Worm (Caenorhabditis elegans) whole organism, L2 larva: Measurements from ENCODE around the gene T23G4.127.
A peak's percentile ranks its signal among the peaks of the same experiment; 100 is the strongest.

Experiments
- C34F6.9 ChIP-seq: fragments of 150-350 bp; optimal IDR thresholded peaks from 2 replicates; lab custom pipeline; 2014; ENCODE audit warnings: missing biosample characterization, missing genetic modification characterization
- F13H6.1 ChIP-seq: sonication (generic microtip); optimal IDR thresholded peaks from 2 replicates; lab custom pipeline; 2016; ENCODE audit warnings: missing genetic modification characterization, missing compliant biosample characterization
- R02D3.7 ChIP-seq: fragments of 150-350 bp; optimal IDR thresholded peaks from 2 replicates; lab custom pipeline; 2014; ENCODE audit warnings: missing biosample characterization, missing genetic modification characterization
- Y55F3AM.14 ChIP-seq: fragments of 200-800 bp; sonication (Bioruptor generic); optimal IDR thresholded peaks from 2 replicates; lab custom pipeline; 2018; ENCODE audit warnings: mild to moderate bottlenecking, missing genetic modification characterization, missing compliant biosample characterization
- alr-1 ChIP-seq: fragments of 150-350 bp; optimal IDR thresholded peaks from 2 replicates; lab custom pipeline; 2014; ENCODE audit warnings: missing biosample characterization, missing genetic modification characterization
- aly-2 ChIP-seq: fragments of 150-350 bp; optimal IDR thresholded peaks from 2 replicates; lab custom pipeline; 2014; ENCODE audit warnings: missing biosample characterization, missing genetic modification characterization
- ama-1 ChIP-seq: fragments of 150-350 bp; optimal IDR thresholded peaks from 2 replicates; lab custom pipeline; 2018; ENCODE audit warnings: inconsistent platforms
- ceh-16 ChIP-seq: fragments of 150-350 bp; optimal IDR thresholded peaks from 2 replicates; lab custom pipeline; 2014; ENCODE audit warnings: missing biosample characterization, missing genetic modification characterization
- ceh-82 ChIP-seq: fragments of 150-350 bp; optimal IDR thresholded peaks from 2 replicates; lab custom pipeline; 2014; ENCODE audit warnings: missing biosample characterization, missing genetic modification characterization
- crh-2 ChIP-seq: sonication (generic microtip); optimal IDR thresholded peaks from 2 replicates; lab custom pipeline; 2017; ENCODE audit warnings: missing biosample characterization, missing genetic modification characterization
- egl-27 ChIP-seq: sonication (generic microtip); optimal IDR thresholded peaks from 3 replicates; lab custom pipeline; 2017; ENCODE audit warnings: missing biosample characterization, missing genetic modification reagents, missing genetic modification characterization
- elt-1 ChIP-seq: fragments of 150-350 bp; optimal IDR thresholded peaks from 2 replicates; lab custom pipeline; 2014; ENCODE audit warnings: missing biosample characterization, missing genetic modification characterization
- fos-1 ChIP-seq: fragments of 150-350 bp; optimal IDR thresholded peaks from 2 replicates; lab custom pipeline; 2014; ENCODE audit warnings: missing biosample characterization, missing genetic modification characterization
- gmeb-1 ChIP-seq: fragments of 150-350 bp; optimal IDR thresholded peaks from 2 replicates; lab custom pipeline; 2014; ENCODE audit warnings: missing biosample characterization, missing genetic modification characterization
- lin-11 ChIP-seq: fragments of 150-350 bp; sonication (generic microtip); optimal IDR thresholded peaks from 2 replicates; lab custom pipeline; 2014; ENCODE audit warnings: missing biosample characterization, missing genetic modification characterization, inconsistent platforms, mixed read lengths
- lin-13 ChIP-seq: fragments of 150-350 bp; optimal IDR thresholded peaks from 2 replicates; lab custom pipeline; 2014; ENCODE audit warnings: missing biosample characterization, missing genetic modification reagents, missing genetic modification characterization
- lsy-2 ChIP-seq, 2 experiments: fragments of 150-350 bp in 1 of 2; sonication (generic microtip) in 1 of 2; optimal IDR thresholded peaks; 2 replicates each; lab custom pipeline; 2014 to 2017; ENCODE audit warnings: missing biosample characterization in 2 of 2, missing genetic modification characterization in 2 of 2
- mab-5 ChIP-seq: fragments of 150-350 bp; optimal IDR thresholded peaks from 2 replicates; lab custom pipeline; 2014; ENCODE audit warnings: missing biosample characterization, missing genetic modification characterization
- nhr-10 ChIP-seq: sonication (generic microtip); optimal IDR thresholded peaks from 2 replicates; lab custom pipeline; 2017; ENCODE audit warnings: missing biosample characterization, missing genetic modification characterization
- nhr-12 ChIP-seq: fragments of 150-350 bp; optimal IDR thresholded peaks from 2 replicates; lab custom pipeline; 2014; ENCODE audit warnings: missing biosample characterization, missing genetic modification characterization
- nhr-129 ChIP-seq: fragments of 150-350 bp; optimal IDR thresholded peaks from 2 replicates; lab custom pipeline; 2014; ENCODE audit warnings: missing biosample characterization, missing genetic modification characterization
- nhr-21 ChIP-seq: fragments of 150-350 bp; optimal IDR thresholded peaks from 2 replicates; lab custom pipeline; 2014; ENCODE audit warnings: missing biosample characterization, missing genetic modification characterization
- nhr-23 ChIP-seq: fragments of 150-350 bp; optimal IDR thresholded peaks from 2 replicates; lab custom pipeline; 2014; ENCODE audit warnings: missing biosample characterization, missing genetic modification reagents, missing genetic modification characterization
- nhr-237 ChIP-seq: fragments of 150-350 bp; optimal IDR thresholded peaks from 2 replicates; lab custom pipeline; 2014; ENCODE audit warnings: missing biosample characterization, missing genetic modification characterization
- nhr-25 ChIP-seq: fragments of 150-350 bp; sonication (generic microtip); optimal IDR thresholded peaks from 3 replicates; lab custom pipeline; 2014; ENCODE audit warnings: missing biosample characterization, missing genetic modification characterization
- nhr-6 ChIP-seq: fragments of 150-350 bp; optimal IDR thresholded peaks from 2 replicates; lab custom pipeline; 2014; ENCODE audit warnings: missing biosample characterization, missing genetic modification characterization
- peb-1 ChIP-seq: fragments of 150-350 bp; optimal IDR thresholded peaks from 2 replicates; lab custom pipeline; 2014; ENCODE audit warnings: missing biosample characterization, missing genetic modification characterization
- sem-4 ChIP-seq: fragments of 150-350 bp; optimal IDR thresholded peaks from 2 replicates; lab custom pipeline; 2014; ENCODE audit warnings: missing biosample characterization, missing genetic modification reagents, missing genetic modification characterization
- skn-1 ChIP-seq: sonication (generic microtip); optimal IDR thresholded peaks from 2 replicates; lab custom pipeline; 2017; ENCODE audit warnings: missing biosample characterization, missing genetic modification characterization
- sma-3 ChIP-seq: sonication (generic microtip); optimal IDR thresholded peaks from 2 replicates; lab custom pipeline; 2016; ENCODE audit warnings: missing genetic modification reagents, missing genetic modification characterization, missing compliant biosample characterization
- sma-9 ChIP-seq, 2 experiments: fragments of 150-350 bp in 1 of 2; sonication (generic microtip) in 1 of 2; optimal IDR thresholded peaks; 2 replicates each; lab custom pipeline; 2014 to 2016; ENCODE audit warnings: missing genetic modification characterization in 2 of 2, mild to moderate bottlenecking in 1 of 2, missing biosample characterization in 1 of 2, missing compliant biosample characterization in 1 of 2, missing genetic modification reagents in 1 of 2, moderate library complexity in 1 of 2
- snpc-4 ChIP-seq: fragments of 150-350 bp; optimal IDR thresholded peaks from 2 replicates; lab custom pipeline; 2014; ENCODE audit warnings: missing biosample characterization, missing genetic modification characterization
- unc-55 ChIP-seq: fragments of 150-350 bp; sonication (generic microtip); optimal IDR thresholded peaks from 3 replicates; lab custom pipeline; 2014; ENCODE audit warnings: missing biosample characterization, missing genetic modification reagents, missing genetic modification characterization
- unc-62 ChIP-seq: fragments of 150-350 bp; optimal IDR thresholded peaks from 2 replicates; lab custom pipeline; 2014; ENCODE audit warnings: missing biosample characterization, missing genetic modification reagents, missing genetic modification characterization
- zag-1 ChIP-seq: fragments of 150-350 bp; optimal IDR thresholded peaks from 2 replicates; lab custom pipeline; 2014; ENCODE audit warnings: missing biosample characterization, missing genetic modification characterization
- ztf-1 ChIP-seq: fragments of 200-800 bp; sonication (Bioruptor generic); conservative IDR thresholded peaks from 2 replicates; pipeline ENCODE4 v1.3.6; 2022; ENCODE audit warnings: missing genetic modification characterization, missing compliant biosample characterization
- ztf-11 ChIP-seq: sonication (generic microtip); optimal IDR thresholded peaks from 2 replicates; lab custom pipeline; 2017; ENCODE audit warnings: missing biosample characterization, missing genetic modification characterization
- ztf-4 ChIP-seq: fragments of 150-350 bp; optimal IDR thresholded peaks from 2 replicates; lab custom pipeline; 2014; ENCODE audit warnings: missing biosample characterization, missing genetic modification characterization

T23G4.127 gene

DNA sequence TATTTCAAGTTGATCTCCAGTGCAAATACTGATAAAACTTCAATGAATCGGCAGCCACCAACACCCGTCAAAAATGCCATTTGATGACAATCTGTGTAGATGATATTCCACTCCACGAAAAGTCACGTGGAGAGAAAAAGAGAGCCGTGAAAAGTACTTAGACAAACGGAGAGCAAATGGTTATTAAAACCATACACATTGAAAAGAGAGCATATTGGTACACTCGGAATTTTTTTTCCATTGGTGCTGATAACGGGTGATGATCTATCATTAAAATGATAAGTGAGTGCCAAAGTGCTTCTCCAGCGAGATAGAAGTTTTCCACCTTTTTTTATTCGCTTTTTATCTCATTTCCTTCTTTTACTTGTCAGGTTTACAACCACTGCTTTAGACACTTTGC is 26.7 kb upstream of the T23G4.127 start:
- TF ChIP-seq ceh-82 (tag; lab: Kevin White, UChicago) (no peak), nhr-23 (tag; lab: Kevin White, UChicago) (no peak), fos-1 (peak; percentile 93), sma-9 (GFP tag; optimal IDR thresholded peaks at IDR 0.05; lab: Kevin White, UChicago) (peak; percentile 81), sma-9 (tag; optimal IDR thresholded peaks at IDR 0.05; lab: Kevin White, UChicago) (no peak), gmeb-1 (peak; percentile 30), peb-1 (tag; lab: Kevin White, UChicago) (no peak), lsy-2 (tag; optimal IDR thresholded peaks at IDR 0.05; lab: Kevin White, UChicago) (no peak), elt-1 (no peak), sma-3 (peak; percentile 52), unc-62 (GFP tag; lab: Kevin White, UChicago) (no peak), nhr-129 (peak; percentile 57), nhr-12 (tag; lab: Kevin White, UChicago) (no peak), R02D3.7 (no peak), F13H6.1 (peak; percentile 34), skn-1 (tag; lab: Kevin White, UChicago) (peak; percentile 77), crh-2 (tag; lab: Kevin White, UChicago) (peak; percentile 58)

DNA sequence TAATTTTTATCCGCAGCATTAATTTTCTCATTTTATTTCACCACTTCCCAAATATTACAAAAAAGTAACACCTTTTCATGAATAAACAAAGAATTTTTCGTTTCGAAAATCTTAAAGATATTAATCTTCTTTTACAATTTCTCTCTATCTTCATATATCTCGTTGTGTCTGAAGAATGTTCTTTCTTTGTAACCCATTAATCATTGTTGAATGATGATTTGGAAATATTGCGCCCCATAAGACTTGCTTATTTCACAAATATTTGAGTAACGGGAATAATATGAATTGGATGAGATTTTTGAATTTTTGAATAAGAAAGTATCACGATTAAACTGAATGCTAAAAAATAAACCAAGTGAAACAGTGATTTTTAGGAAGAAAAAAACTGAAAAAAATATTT is 22.5 kb upstream of the T23G4.127 start:
- TF ChIP-seq mab-5 (tag; lab: Kevin White, UChicago), result peak; percentile 77
- no peak for TF ChIP-seq ztf-1 (GFP tag; lab: Robert Waterston, UW)
- TF ChIP-seq nhr-129, result no peak
- TF ChIP-seq nhr-12 (tag; lab: Kevin White, UChicago), result no peak
- no peak for TF ChIP-seq nhr-6 (tag; lab: Kevin White, UChicago)
- TF ChIP-seq sem-4 (tag; lab: Kevin White, UChicago), result no peak
- no peak for TF ChIP-seq nhr-10 (tag; lab: Kevin White, UChicago)
- TF ChIP-seq nhr-25, result peak; percentile 46

DNA sequence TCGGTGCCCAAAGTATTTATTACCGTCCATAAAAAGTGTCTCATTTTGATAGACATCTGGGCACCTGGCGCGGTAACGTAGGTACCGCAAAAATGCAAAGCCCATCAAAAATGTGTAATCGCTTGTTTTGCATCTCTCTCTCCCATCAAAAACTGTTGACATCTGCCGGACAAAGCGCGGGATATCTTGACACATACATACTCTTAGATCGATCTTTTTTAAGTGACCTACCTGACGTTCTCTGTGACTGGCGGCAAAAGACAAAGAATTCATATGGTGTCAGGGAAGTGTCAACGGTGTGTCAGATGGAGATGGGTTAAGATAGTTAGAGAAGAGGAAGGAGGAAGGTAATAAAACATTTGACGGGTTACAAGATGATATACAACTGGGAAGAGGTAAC is 20.4 kb upstream of the T23G4.127 start:
- TF ChIP-seq nhr-237 (no peak), fos-1 (peak; percentile 1), ceh-16 (tag; lab: Kevin White, UChicago) (peak; percentile 91), nhr-129 (peak; percentile 62), elt-1 (peak; percentile 69), ztf-11 (tag; lab: Kevin White, UChicago) (no peak), C34F6.9 (tag; lab: Kevin White, UChicago) (peak; percentile 1), nhr-25 (peak; percentile 61), snpc-4 (no peak)

DNA sequence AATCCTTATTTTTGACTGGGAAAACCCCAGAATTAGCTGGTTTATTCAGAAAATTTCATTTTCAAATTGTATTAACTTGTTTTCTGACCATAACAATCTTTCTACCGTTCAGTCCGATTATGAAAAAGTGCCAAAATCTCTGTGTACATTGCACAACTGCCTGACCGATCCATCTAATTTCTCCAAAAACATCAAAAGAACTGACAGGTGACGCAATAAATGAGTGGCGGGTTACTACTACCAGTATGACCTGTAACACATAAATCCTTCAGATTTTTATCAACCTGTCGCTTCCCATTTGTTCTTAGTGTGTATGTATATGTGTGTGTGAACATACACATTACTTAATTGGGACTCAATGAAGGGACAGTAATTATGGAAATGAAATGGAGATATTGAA is 18.2 kb upstream of the T23G4.127 start:
- TF ChIP-seq nhr-129 (peak; percentile 33), nhr-23 (tag; lab: Kevin White, UChicago) (no peak), skn-1 (tag; lab: Kevin White, UChicago) (no peak), peb-1 (tag; lab: Kevin White, UChicago) (no peak), alr-1 (no peak), C34F6.9 (tag; lab: Kevin White, UChicago) (no peak), ceh-16 (tag; lab: Kevin White, UChicago) (peak; percentile 63), zag-1 (tag; lab: Kevin White, UChicago) (no peak), gmeb-1 (no peak), ztf-1 (GFP tag; lab: Robert Waterston, UW) (no peak), ztf-4 (tag; lab: Kevin White, UChicago) (no peak), fos-1 (no peak)
- TF ChIP-seq, all 48 proteins: peak for 2

DNA sequence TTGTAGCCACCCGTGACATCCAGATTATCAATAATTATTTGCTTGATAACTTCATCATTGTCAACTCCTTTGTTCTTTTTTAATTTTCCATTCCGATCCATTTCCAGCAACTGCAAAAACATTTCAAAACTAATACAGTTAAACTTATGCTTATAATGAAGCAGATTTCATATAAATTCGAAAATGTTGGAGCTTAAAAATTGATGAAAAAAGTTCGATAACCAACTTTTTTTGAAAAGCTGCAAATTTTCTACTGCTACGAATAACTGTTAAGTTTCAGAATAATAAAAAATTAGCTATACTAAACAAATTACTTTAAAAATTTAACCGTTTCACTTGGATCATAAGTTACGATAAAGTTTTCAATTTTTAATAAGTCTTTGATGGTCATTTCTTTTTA is 17.8 kb upstream of the T23G4.127 start, which contains the start of gene C47A4.1:
TSS of gene C47A4.1 (minus strand) at position 101 of the 400 bp plus-strand sequence.
- no peak for TF ChIP-seq lin-13 (GFP tag; lab: Kevin White, UChicago)
- TF ChIP-seq egl-27 (tag; lab: Kevin White, UChicago), result no peak
- no peak for TF ChIP-seq fos-1
- no peak for TF ChIP-seq ama-1 (lab: Kevin White, UChicago)
- no peak for TF ChIP-seq Y55F3AM.14
- TF ChIP-seq nhr-21 (tag; lab: Kevin White, UChicago), result no peak
- TF ChIP-seq mab-5 (tag; lab: Kevin White, UChicago), result no peak
- TF ChIP-seq unc-62 (GFP tag; lab: Kevin White, UChicago), result no peak
- no peak for TF ChIP-seq aly-2
- TF ChIP-seq lin-11 (tag; lab: Kevin White, UChicago), result no peak
- no peak for TF ChIP-seq ztf-1 (GFP tag; lab: Robert Waterston, UW)
- TF ChIP-seq unc-55 (GFP tag; lab: Kevin White, UChicago), result no peak
